Worm (Caenorhabditis elegans) whole organism, late embryonic: ENCODE measurements around the gene C31H1.1.

Source experiments
- ama-1 ChIP-seq: fragments of 150-350 bp; optimal IDR thresholded peaks from 2 replicates; lab custom pipeline; 2014
- ceh-19 ChIP-seq: fragments of 200-800 bp; sonication (Bioruptor generic); optimal IDR thresholded peaks from 2 replicates; lab custom pipeline; 2018; ENCODE audit warnings: mild to moderate bottlenecking, missing genetic modification characterization, missing compliant biosample characterization
- ceh-2 ChIP-seq: sonication (generic microtip); optimal IDR thresholded peaks from 2 replicates; lab custom pipeline; 2016; ENCODE audit warnings: missing genotype, missing genetic modification characterization, missing compliant biosample characterization
- elt-2 ChIP-seq: sonication (generic microtip); optimal IDR thresholded peaks from 2 replicates; lab custom pipeline; 2016; ENCODE audit warnings: missing genetic modification reagents, missing genetic modification characterization, missing compliant biosample characterization
- hlh-30 ChIP-seq: sonication (generic microtip); optimal IDR thresholded peaks from 2 replicates; lab custom pipeline; 2017; ENCODE audit warnings: antibody characterized with exemption, missing genetic modification characterization, missing compliant biosample characterization; ENCODE audit not compliant: insufficient read depth
- pha-4 ChIP-seq: fragments of 150-350 bp; optimal IDR thresholded peaks from 2 replicates; lab custom pipeline; 2018; ENCODE audit warnings: missing biosample characterization, missing genetic modification reagents, missing genetic modification characterization
- sox-4 ChIP-seq: sonication (generic microtip); optimal IDR thresholded peaks from 2 replicates; lab custom pipeline; 2017; ENCODE audit warnings: mild to moderate bottlenecking, missing genetic modification characterization, inconsistent platforms, missing compliant biosample characterization
- syd-9 ChIP-seq: sonication (generic microtip); optimal IDR thresholded peaks from 2 replicates; lab custom pipeline; 2016; ENCODE audit warnings: mild to moderate bottlenecking, missing genetic modification characterization, moderate library complexity, missing compliant biosample characterization
- tbx-2 ChIP-seq: sonication (generic microtip); optimal IDR thresholded peaks from 2 replicates; lab custom pipeline; 2016; ENCODE audit warnings: missing genetic modification characterization, missing compliant biosample characterization
- unc-3 ChIP-seq, 2 experiments: fragments of 200-800 bp in 1 of 2; sonication (Bioruptor generic) in 1 of 2; sonication (generic microtip) in 1 of 2; conservative IDR thresholded peaks in 1 of 2; optimal IDR thresholded peaks in 1 of 2; 2 replicates each; pipeline versions ENCODE4 v1.3.6 to Lab custom; 2016 to 2022; ENCODE audit warnings: missing compliant biosample characterization in 2 of 2, missing genetic modification characterization in 2 of 2, missing genetic modification reagents in 1 of 2

DNA sequence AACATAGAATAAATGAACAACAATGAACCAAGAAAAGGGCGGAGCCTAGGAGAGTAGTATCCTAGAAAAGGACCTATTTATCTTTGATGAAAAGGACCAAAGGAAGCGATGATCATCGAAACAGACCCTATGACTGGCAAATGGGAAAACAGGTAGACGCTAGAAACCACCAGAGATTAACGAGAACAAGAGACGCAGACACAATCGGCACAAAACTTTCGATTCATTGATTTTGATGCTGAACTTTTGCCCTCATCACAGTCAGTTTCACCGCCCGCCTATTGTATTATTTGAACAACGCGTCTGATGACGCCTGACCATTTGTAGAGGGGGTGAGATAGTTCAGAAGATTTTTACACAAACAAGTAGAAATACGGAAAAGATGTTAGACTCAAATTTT lies 31.6 kb upstream of the C31H1.1 start:
- TF ChIP-seq sox-4 (tag; lab: Kevin White, UChicago) (no peak), ceh-2 (tag; lab: Kevin White, UChicago) (no peak), hlh-30 (tag; lab: Kevin White, UChicago) (no peak), tbx-2 (no peak), syd-9 (tag; lab: Kevin White, UChicago) (no peak), unc-3 (GFP tag; conservative IDR thresholded peaks at IDR 0.05; lab: Robert Waterston, UW) (no peak), unc-3 (tag; optimal IDR thresholded peaks at IDR 0.05; lab: Kevin White, UChicago) (no peak), pha-4 (no peak), elt-2 (tag; lab: Kevin White, UChicago) (no peak), ceh-19 (GFP tag; lab: Kevin White, UChicago) (no peak), ama-1 (lab: Kevin White, UChicago) (no peak)
